Worm (Caenorhabditis elegans): ENCODE results near the gene ZC239.16.
A peak's percentile ranks its signal among the peaks of the same experiment; 100 is the strongest.
"Not testable (repeated sequence)": the region's sequence is repeated elsewhere in the genome, so short reads cannot be mapped to it uniquely, and the experiment has no call there.

Gene ZC239.16

DNA sequence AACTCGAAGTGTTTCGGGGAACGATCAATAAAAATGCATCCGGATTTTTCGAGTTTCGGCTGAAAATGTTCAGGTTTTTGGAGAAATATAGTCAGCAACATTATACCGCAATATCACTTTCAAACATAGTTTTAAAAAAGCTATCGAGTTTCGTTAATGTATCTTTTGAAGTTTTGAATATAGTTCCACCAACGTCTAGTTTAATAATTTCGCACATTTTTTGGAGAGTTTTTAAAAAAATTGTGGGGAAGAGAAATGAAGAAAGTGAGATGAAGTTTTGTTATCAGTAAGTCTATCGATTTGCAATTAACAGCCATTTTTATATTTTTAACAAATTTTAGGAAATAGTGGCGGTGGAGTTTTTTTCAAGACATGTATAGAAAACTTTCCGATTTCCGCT, 661 bp upstream of the ZC239.16 start, which contains the start of gene ZC239.17:
ZC239.17 (minus strand) TSS at position 101 of the 400 bp plus-strand sequence.
- TF ChIP-seq snpc-4 (tag; optimal IDR thresholded peaks at IDR 0.05) = no peak
- no peak for TF ChIP-seq cey-2 (tag; optimal IDR thresholded peaks at IDR 0.05; ENCODE audit: borderline replicate concordance, insufficient read depth)
- no peak for TF ChIP-seq tag-97 (GFP tag; IDR thresholded peaks at IDR 0.05)
- TF ChIP-seq aha-1 (tag) = no peak
- no peak for TF ChIP-seq daf-19 (GFP tag; conservative IDR thresholded peaks at IDR 0.05)

ce11 chrII:3224631-3225030, 488 bp downstream of the ZC239.16 start, which contains the start of gene ZC239.15:
Gene ZC239.15, minus strand, starts transcription at chrII:3224731.
- TF ChIP-seq dve-1 (tag; optimal IDR thresholded peaks at IDR 0.05; ENCODE audit: insufficient read depth) (no peak), daf-16 (GFP tag; optimal IDR thresholded peaks at IDR 0.05) (no peak), daf-16 (tag; optimal IDR thresholded peaks at IDR 0.05) (peak; percentile 2), aha-1 (tag) (peak; percentile 16)

ce11 chrII:3222686-3223085, 2.4 kb downstream of the ZC239.16 start, which contains the start of gene ZC239.13:
Gene ZC239.13, minus strand, starts transcription at chrII:3222839.
- TF ChIP-seq pqm-1 (tag; optimal IDR thresholded peaks at IDR 0.05) = peak; percentile 26
- no peak for TF ChIP-seq ztf-11 (tag; optimal IDR thresholded peaks at IDR 0.05)

DNA sequence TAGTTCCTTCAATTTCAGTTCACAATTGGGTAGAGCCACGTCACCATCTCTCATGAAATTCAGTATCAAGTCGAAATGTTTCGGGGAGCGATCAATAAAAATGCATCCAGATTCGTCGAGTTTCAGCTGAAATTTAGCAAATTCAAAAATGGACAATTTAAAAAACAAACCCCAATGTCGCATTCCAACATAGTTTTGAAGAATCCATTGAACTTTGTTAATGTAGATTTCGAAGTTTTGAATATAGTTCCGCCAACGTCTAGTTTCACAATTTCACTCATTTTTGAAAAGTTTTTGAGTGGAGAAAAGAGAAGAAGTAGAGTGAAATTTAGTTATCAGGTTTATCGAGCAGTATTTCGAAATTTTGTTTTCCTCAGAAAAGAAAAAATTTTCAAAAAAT, 3.4 kb downstream of the ZC239.16 start, which contains the start of gene ZC239.14:
ZC239.14 (minus strand) TSS at position 305 of the 400 bp plus-strand sequence.
- peak; percentile 91 for TF ChIP-seq aha-1 (tag)
- TF ChIP-seq lin-29 (GFP tag; IDR thresholded peaks at IDR 0.05) = no peak

DNA sequence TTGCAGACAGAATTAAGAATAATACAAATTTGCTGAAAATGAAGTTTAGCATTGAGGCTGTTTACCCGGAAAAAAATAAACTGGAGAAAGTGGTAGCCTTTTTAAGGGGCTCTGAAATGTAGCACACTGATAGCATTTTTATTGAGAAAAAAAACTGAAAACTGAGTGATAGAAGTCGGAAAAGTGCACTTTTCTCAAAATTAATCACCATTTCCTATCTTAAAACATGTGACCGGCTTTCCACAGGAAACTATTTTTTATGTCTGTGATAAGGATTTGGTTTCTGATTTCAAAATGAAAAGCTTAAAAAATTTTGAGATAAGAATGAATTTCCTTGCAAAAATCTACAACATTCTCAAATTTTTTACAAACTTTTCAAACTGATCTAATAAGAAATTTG, 4.4 kb downstream of the ZC239.16 start, which contains the start of gene ZC239.22:
ZC239.22 (minus strand) TSS at position 101 of the 400 bp plus-strand sequence.
- TF ChIP-seq lin-1 (GFP tag; IDR thresholded peaks at IDR 0.05) = no peak
- TF ChIP-seq aha-1 (tag) = peak; percentile 21
- TF ChIP-seq ceh-62 (tag; optimal IDR thresholded peaks at IDR 0.05) = no peak
- no peak for TF ChIP-seq lin-15B (tag; optimal IDR thresholded peaks at IDR 0.05)

ce11 chrII:3215762-3216161, 9.4 kb downstream of the ZC239.16 start, which contains the start of gene ZC239.3:
Gene ZC239.3, plus strand, starts transcription at chrII:3216062.
- not testable (repeated sequence) for TF ChIP-seq lin-39 (tag; optimal IDR thresholded peaks at IDR 0.05); pha-4 (GFP tag; IDR thresholded peaks at IDR 0.05); pha-4 (tag; optimal IDR thresholded peaks at IDR 0.05); jun-1 (tag; optimal IDR thresholded peaks at IDR 0.05)

DNA sequence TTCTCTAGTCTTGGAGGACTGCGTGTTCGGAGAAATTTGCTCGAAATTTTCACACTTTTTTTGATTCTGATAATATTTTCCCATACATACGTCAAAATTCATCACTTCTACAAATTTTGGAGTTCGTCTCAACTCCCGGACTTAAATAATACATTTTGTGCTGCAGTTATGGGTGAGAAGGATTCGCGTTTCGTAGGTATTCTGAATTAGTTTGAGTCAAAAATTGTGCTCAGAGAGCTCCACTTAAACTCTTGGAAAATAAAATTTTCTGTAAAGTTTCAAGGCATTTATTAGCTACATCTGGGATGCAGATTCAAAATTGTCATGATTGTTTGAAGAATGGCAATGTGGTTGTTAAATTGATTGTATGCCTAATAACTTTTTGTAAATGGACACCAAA, 11.2 kb downstream of the ZC239.16 start, which contains the start of gene ZC239.4:
ZC239.4 (plus strand) TSS at position 301 of the 400 bp plus-strand sequence.
- no peak for TF ChIP-seq ceh-20 (GFP tag; IDR thresholded peaks at IDR 0.05)
- no peak for TF ChIP-seq sdz-12 (GFP tag; optimal IDR thresholded peaks at IDR 0.05)
- no peak for TF ChIP-seq lir-3 (tag; optimal IDR thresholded peaks at IDR 0.05)
- no peak for TF ChIP-seq attf-4 (tag; optimal IDR thresholded peaks at IDR 0.05)
- TF ChIP-seq tra-1 (GFP tag; IDR thresholded peaks at IDR 0.05) = no peak
- TF ChIP-seq ctbp-1 (GFP tag; IDR thresholded peaks at IDR 0.05) = no peak
- no peak for TF ChIP-seq unc-39 (tag; optimal IDR thresholded peaks at IDR 0.05)
- TF ChIP-seq egl-43 (GFP tag; IDR thresholded peaks at IDR 0.05) = no peak
- no peak for TF ChIP-seq nhr-76 (tag; optimal IDR thresholded peaks at IDR 0.05)
- TF ChIP-seq dmd-8 (GFP tag; IDR thresholded peaks at IDR 0.05) = no peak
- no peak for TF ChIP-seq lim-7 (GFP tag; IDR thresholded peaks at IDR 0.05)
- TF ChIP-seq pha-4 (GFP tag; IDR thresholded peaks at IDR 0.05) = no peak
- TF ChIP-seq pha-4 (tag; optimal IDR thresholded peaks at IDR 0.05) = no peak
- TF ChIP-seq spr-3 (GFP tag; optimal IDR thresholded peaks at IDR 0.05) = no peak
- no peak for TF ChIP-seq arid-1 (GFP tag; conservative IDR thresholded peaks at IDR 0.05)
- no peak for TF ChIP-seq saeg-2 (GFP tag; IDR thresholded peaks at IDR 0.05)

Data from whole organism, L4 larva.